Fruit fly (Drosophila melanogaster) whole organism, embryonic: ENCODE results near the gene e.
A peak's percentile ranks its signal among the peaks of the same experiment; 100 is the strongest.

ENCODE experiments used
- Adf1 ChIP-seq: fragments of 200-800 bp; sonication (Bioruptor generic); IDR thresholded peaks from 2 replicates; pipeline ENCODE4 v1.3.6; 2022; ENCODE audit warnings: missing biosample characterization, missing genetic modification characterization
- C15 ChIP-seq: fragments of 200-800 bp; sonication (Bioruptor generic); IDR thresholded peaks from 3 replicates; pipeline ENCODE4 v1.3.6; 2022; ENCODE audit warnings: missing biosample characterization, missing genetic modification characterization
- CG10565 ChIP-seq: fragments of 200-800 bp; sonication (Bioruptor generic); optimal IDR thresholded peaks from 3 replicates; lab custom pipeline; 2016; ENCODE audit warnings: missing biosample characterization, mild to moderate bottlenecking, missing genetic modification characterization
- CG11504 ChIP-seq: fragments of 200-800 bp; sonication (Bioruptor generic); optimal IDR thresholded peaks from 3 replicates; lab custom pipeline; 2019; ENCODE audit warnings: missing biosample characterization, mild to moderate bottlenecking, missing genetic modification characterization, moderate library complexity
- CG12299 ChIP-seq: fragments of 200-800 bp; sonication (Bioruptor generic); optimal IDR thresholded peaks from 2 replicates; lab custom pipeline; 2018; ENCODE audit warnings: missing biosample characterization, mild to moderate bottlenecking, missing genetic modification characterization
- CG12391 ChIP-seq: fragments of 200-800 bp; sonication (Bioruptor generic); optimal IDR thresholded peaks from 3 replicates; lab custom pipeline; 2018; ENCODE audit warnings: missing biosample characterization, mild to moderate bottlenecking, missing genetic modification characterization, moderate library complexity
- CG13894 ChIP-seq: fragments of 200-800 bp; sonication (Bioruptor generic); optimal IDR thresholded peaks from 3 replicates; lab custom pipeline; 2018; ENCODE audit warnings: missing biosample characterization, mild to moderate bottlenecking, missing genetic modification characterization, moderate library complexity
- CG15073 ChIP-seq: fragments of 200-800 bp; sonication (Bioruptor generic); optimal IDR thresholded peaks from 2 replicates; lab custom pipeline; 2016; ENCODE audit warnings: missing biosample characterization, missing genetic modification characterization
- CG15479 ChIP-seq: fragments of 200-800 bp; sonication (Bioruptor generic); optimal IDR thresholded peaks from 3 replicates; lab custom pipeline; 2019; ENCODE audit warnings: missing biosample characterization, mild to moderate bottlenecking, missing genetic modification characterization, moderate library complexity
- CG17359 ChIP-seq: fragments of 200-800 bp; sonication (Bioruptor generic); optimal IDR thresholded peaks from 3 replicates; lab custom pipeline; 2018; ENCODE audit warnings: missing biosample characterization, mild to moderate bottlenecking, missing genetic modification characterization, moderate library complexity
- CG17912 ChIP-seq: fragments of 200-800 bp; sonication (Bioruptor generic); optimal IDR thresholded peaks from 2 replicates; lab custom pipeline; 2018; ENCODE audit warnings: missing biosample characterization, mild to moderate bottlenecking, missing genetic modification characterization
- CG2120 ChIP-seq: fragments of 200-800 bp; sonication (Bioruptor generic); optimal IDR thresholded peaks from 3 replicates; lab custom pipeline; 2016; ENCODE audit warnings: missing biosample characterization, missing genetic modification characterization
- CG3163 ChIP-seq: fragments of 200-800 bp; sonication (Bioruptor generic); optimal IDR thresholded peaks from 3 replicates; lab custom pipeline; 2016; ENCODE audit warnings: missing biosample characterization, missing genetic modification characterization
- CG3281 ChIP-seq: fragments of 200-800 bp; sonication (Bioruptor generic); optimal IDR thresholded peaks from 3 replicates; lab custom pipeline; 2017; ENCODE audit warnings: missing biosample characterization, mild to moderate bottlenecking, missing genetic modification characterization
- CG34224 ChIP-seq: fragments of 200-800 bp; sonication (Bioruptor generic); IDR thresholded peaks from 3 replicates; pipeline ENCODE4 v1.3.6; 2022; ENCODE audit warnings: missing biosample characterization, missing genetic modification characterization; ENCODE audit not compliant: partially characterized antibody
- CG3726 ChIP-seq: fragments of 200-800 bp; sonication (Bioruptor generic); IDR thresholded peaks from 3 replicates; pipeline ENCODE4, ENCODE4 v1.3.6; 2022; ENCODE audit warnings: missing biosample characterization, missing genetic modification characterization
- CG3838 ChIP-seq: fragments of 200-800 bp; sonication (Bioruptor generic); optimal IDR thresholded peaks from 3 replicates; lab custom pipeline; 2016; ENCODE audit warnings: missing biosample characterization, missing genetic modification characterization
- CG4707 ChIP-seq: fragments of 200-800 bp; sonication (Bioruptor generic); optimal IDR thresholded peaks from 2 replicates; lab custom pipeline; 2018; ENCODE audit warnings: missing biosample characterization, mild to moderate bottlenecking, missing genetic modification characterization, moderate library complexity
- CG7963 ChIP-seq: fragments of 200-800 bp; sonication (Bioruptor generic); IDR thresholded peaks from 3 replicates; pipeline ENCODE4 v1.3.6; 2022; ENCODE audit warnings: missing biosample characterization, missing genetic modification characterization; ENCODE audit not compliant: partially characterized antibody
- CTCF ChIP-seq: fragments of 200-800 bp; sonication (Bioruptor generic); optimal IDR thresholded peaks from 2 replicates; lab custom pipeline; 2017; ENCODE audit warnings: missing biosample characterization, mild to moderate bottlenecking, missing genetic modification characterization, moderate library complexity
- E2f1 ChIP-seq: fragments of 200-800 bp; sonication (Bioruptor generic); IDR thresholded peaks from 2 replicates; pipeline ENCODE4 v1.3.6; 2022; ENCODE audit warnings: missing biosample characterization, missing genetic modification characterization
- E2f2 ChIP-seq: fragments of 200-800 bp; sonication (Bioruptor generic); IDR thresholded peaks from 2 replicates; pipeline ENCODE4 v1.3.6; 2022; ENCODE audit warnings: missing biosample characterization, missing genetic modification characterization
- HLHmδ ChIP-seq: fragments of 200-800 bp; sonication (Bioruptor generic); optimal IDR thresholded peaks from 2 replicates; lab custom pipeline; 2018; ENCODE audit warnings: missing biosample characterization, mild to moderate bottlenecking, missing genetic modification characterization, moderate library complexity
- Hey ChIP-seq: fragments of 200-800 bp; sonication (Bioruptor generic); optimal IDR thresholded peaks from 3 replicates; lab custom pipeline; 2018; ENCODE audit warnings: missing biosample characterization, mild to moderate bottlenecking, missing genetic modification characterization
- Meics ChIP-seq: fragments of 200-800 bp; sonication (Bioruptor generic); optimal IDR thresholded peaks from 2 replicates; lab custom pipeline; 2017; ENCODE audit warnings: missing biosample characterization, mild to moderate bottlenecking, missing genetic modification characterization
- Neu2 ChIP-seq: fragments of 200-800 bp; sonication (Bioruptor generic); optimal IDR thresholded peaks from 3 replicates; lab custom pipeline; 2016; ENCODE audit warnings: missing biosample characterization, missing genetic modification characterization, borderline replicate concordance
- Nf-YA ChIP-seq: fragments of 200-800 bp; sonication (Bioruptor generic); IDR thresholded peaks from 2 replicates; pipeline ENCODE4 v1.3.6; 2022; ENCODE audit warnings: missing biosample characterization, missing genetic modification characterization
- Spps ChIP-seq: fragments of 200-800 bp; sonication (Bioruptor generic); optimal IDR thresholded peaks from 2 replicates; lab custom pipeline; 2018; ENCODE audit warnings: missing biosample characterization, mild to moderate bottlenecking, missing genetic modification characterization
- Taf1 ChIP-seq: fragments of 200-800 bp; sonication (Bioruptor generic); IDR thresholded peaks from 2 replicates; pipeline ENCODE4 v1.3.6; 2022; ENCODE audit warnings: missing biosample characterization, missing genetic modification characterization
- Vsx1 ChIP-seq: fragments of 200-800 bp; sonication (Bioruptor generic); optimal IDR thresholded peaks from 2 replicates; lab custom pipeline; 2017; ENCODE audit warnings: missing biosample characterization, mild to moderate bottlenecking, missing genetic modification characterization, missing genetic modification reagents
- ap ChIP-seq: fragments of 200-800 bp; sonication (Bioruptor generic); IDR thresholded peaks from 2 replicates; pipeline ENCODE4 v1.3.6; 2022; ENCODE audit warnings: missing biosample characterization, missing genetic modification characterization
- ara ChIP-seq: fragments of 200-800 bp; sonication (Bioruptor generic); IDR thresholded peaks from 2 replicates; pipeline ENCODE4 v1.3.6; 2022; ENCODE audit warnings: missing biosample characterization, missing genetic modification characterization
- croc ChIP-seq: fragments of 200-800 bp; sonication (Bioruptor generic); conservative IDR thresholded peaks from 3 replicates; pipeline ENCODE4 v1.3.6; 2022; ENCODE audit warnings: missing biosample characterization, missing genetic modification characterization
- crol ChIP-seq: fragments of 200-800 bp; sonication (Bioruptor generic); IDR thresholded peaks from 2 replicates; pipeline ENCODE4 v1.3.6; 2022; ENCODE audit warnings: missing biosample characterization, missing genetic modification characterization
- dm ChIP-seq: fragments of 200-800 bp; sonication (Bioruptor generic); optimal IDR thresholded peaks from 3 replicates; lab custom pipeline; 2016; ENCODE audit warnings: missing biosample characterization, missing genetic modification characterization
- emc ChIP-seq: fragments of 200-800 bp; sonication (Bioruptor generic); optimal IDR thresholded peaks from 2 replicates; lab custom pipeline; 2016; ENCODE audit warnings: missing biosample characterization, missing genetic modification characterization
- eve ChIP-seq, 2 experiments: fragments of >200 bp; optimal IDR thresholded peaks; 2 replicates each; lab custom pipeline; 2017; ENCODE audit warnings: missing biosample characterization in 2 of 2, missing genetic modification characterization in 2 of 2
- eyg ChIP-seq: fragments of 200-800 bp; sonication (Bioruptor generic); optimal IDR thresholded peaks from 3 replicates; lab custom pipeline; 2016; ENCODE audit warnings: missing biosample characterization, missing genetic modification characterization
- ftz-f1 ChIP-seq: fragments of 200-800 bp; sonication (Bioruptor generic); optimal IDR thresholded peaks from 2 replicates; lab custom pipeline; 2016; ENCODE audit warnings: missing biosample characterization, missing genetic modification characterization
- ham ChIP-seq: fragments of 200-800 bp; sonication (Bioruptor generic); IDR thresholded peaks from 2 replicates; pipeline ENCODE4 v1.3.6; 2022; ENCODE audit warnings: missing biosample characterization, missing genetic modification characterization
- hbn ChIP-seq: fragments of 200-800 bp; sonication (Bioruptor generic); IDR thresholded peaks from 2 replicates; pipeline ENCODE4 v1.3.6; 2022; ENCODE audit warnings: missing biosample characterization, missing genetic modification characterization; ENCODE audit not compliant: partially characterized antibody
- her ChIP-seq: fragments of 200-800 bp; sonication (Bioruptor generic); optimal IDR thresholded peaks from 2 replicates; lab custom pipeline; 2016; ENCODE audit warnings: missing biosample characterization, missing genetic modification characterization
- jing ChIP-seq: fragments of 200-800 bp; sonication (Bioruptor generic); optimal IDR thresholded peaks from 2 replicates; lab custom pipeline; 2018; ENCODE audit warnings: missing biosample characterization, mild to moderate bottlenecking, missing genetic modification characterization
- jumu ChIP-seq: fragments of 200-800 bp; sonication (Bioruptor generic); optimal IDR thresholded peaks from 3 replicates; lab custom pipeline; 2016; ENCODE audit warnings: missing biosample characterization, missing genetic modification characterization
- luna ChIP-seq: fragments of 200-800 bp; sonication (Bioruptor generic); optimal IDR thresholded peaks from 2 replicates; lab custom pipeline; 2016; ENCODE audit warnings: missing biosample characterization, missing genetic modification characterization
- repo ChIP-seq: fragments of 200-800 bp; sonication (Bioruptor generic); optimal IDR thresholded peaks from 2 replicates; lab custom pipeline; 2016; ENCODE audit warnings: missing biosample characterization, missing genetic modification characterization
- row ChIP-seq: fragments of 200-800 bp; sonication (Bioruptor generic); IDR thresholded peaks from 3 replicates; pipeline ENCODE4 v1.3.6; 2022; ENCODE audit warnings: missing biosample characterization, missing genetic modification characterization
- sc ChIP-seq, 3 experiments: fragments of >200 bp in 2 of 3; fragments of 200-800 bp in 1 of 3; sonication (Bioruptor generic) in 1 of 3; optimal IDR thresholded peaks; 2 replicates in 2 of 3; 3 replicates in 1 of 3; lab custom pipeline; 2017; ENCODE audit warnings: mild to moderate bottlenecking in 1 of 3, missing biosample characterization in 1 of 3, missing genetic modification characterization in 1 of 3, missing genetic modification reagents in 1 of 3
- slp2 ChIP-seq: fragments of 200-800 bp; sonication (Bioruptor generic); optimal IDR thresholded peaks from 2 replicates; lab custom pipeline; 2016; ENCODE audit warnings: missing biosample characterization, missing genetic modification characterization
- stc ChIP-seq: fragments of 200-800 bp; sonication (Bioruptor generic); IDR thresholded peaks from 2 replicates; pipeline ENCODE4 v1.3.6; 2022; ENCODE audit warnings: missing biosample characterization, missing genetic modification characterization
- twi ChIP-seq: fragments of 200-800 bp; optimal IDR thresholded peaks from 2 replicates; lab custom pipeline; 2019; ENCODE audit warnings: missing biosample characterization, mild to moderate bottlenecking, missing genetic modification characterization, moderate library complexity
- wor ChIP-seq: fragments of 200-800 bp; sonication (Bioruptor generic); IDR thresholded peaks from 2 replicates; pipeline ENCODE4 v1.3.6; 2022; ENCODE audit warnings: missing biosample characterization, missing genetic modification characterization
- zfh1 ChIP-seq: fragments of 200-800 bp; sonication (Bioruptor generic); IDR thresholded peaks from 3 replicates; pipeline ENCODE4 v1.3.6; 2022; ENCODE audit warnings: missing biosample characterization, missing genetic modification characterization

The e gene

DNA sequence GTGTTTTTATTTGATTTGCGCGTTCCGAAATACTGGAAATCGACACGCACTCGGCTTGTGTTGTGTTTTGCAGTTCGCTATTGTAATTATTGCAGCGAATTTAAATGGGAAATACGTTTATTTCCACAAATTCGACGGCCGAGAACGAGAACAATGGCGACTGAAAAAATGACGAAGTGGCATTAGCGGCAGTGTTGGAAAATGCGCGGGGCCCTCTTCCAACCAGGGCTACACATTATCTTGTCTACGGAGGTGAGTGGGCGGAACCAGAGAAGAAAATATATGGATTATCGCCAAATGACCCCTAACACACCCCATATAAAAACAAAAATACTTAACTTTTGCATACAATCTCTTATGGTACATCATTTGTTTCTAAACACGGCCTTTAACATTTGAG, 31.9 kb upstream of the e start, which contains the start of gene Rab1 (continued):
- TF ChIP-seq CG3726 (no peak), Hey (no peak), croc (GFP tag; lab: Robert Waterston, UW) (no peak), CG34224 (no peak), ftz-f1 (peak; percentile 56), ap (GFP tag; lab: Robert Waterston, UW) (no peak), eve (GFP tag; optimal IDR thresholded peaks at IDR 0.05; lab: Kevin White, UChicago) (no peak), CG15073 (GFP tag; lab: Kevin White, UChicago) (no peak), CG2120 (GFP tag; lab: Kevin White, UChicago) (peak; percentile 65), eyg (GFP tag; lab: Kevin White, UChicago) (peak; percentile 6), twi (peak; percentile 9), her (GFP tag; lab: Kevin White, UChicago) (no peak), dm (peak; percentile 56), jing (no peak), CTCF (no peak), CG15479 (GFP tag; lab: Kevin White, UChicago) (no peak), Neu2 (GFP tag; lab: Kevin White, UChicago) (no peak), Taf1 (no peak), CG3163 (GFP tag; lab: Kevin White, UChicago) (no peak), Spps (no peak), emc (GFP tag; lab: Kevin White, UChicago) (no peak), CG7963 (no peak), stc (GFP tag; lab: Robert Waterston, UW) (no peak), hbn (GFP tag; lab: Robert Waterston, UW) (no peak), ham (GFP tag; lab: Robert Waterston, UW) (no peak), CG17359 (tag; lab: Kevin White, UChicago) (peak; percentile 22), crol (GFP tag; lab: Robert Waterston, UW) (no peak), sc (optimal IDR thresholded peaks at IDR 0.05; lab: Kevin White, UChicago) (no peak), sc (GFP tag; optimal IDR thresholded peaks at IDR 0.05; lab: Kevin White, UChicago) (no peak), CG10565 (no peak), CG11504 (tag; lab: Kevin White, UChicago) (no peak), wor (no peak), repo (GFP tag; lab: Kevin White, UChicago) (peak; percentile 1), luna (GFP tag; lab: Kevin White, UChicago) (no peak), Adf1 (no peak), jumu (peak; percentile 36), C15 (GFP tag; lab: Robert Waterston, UW) (no peak), Nf-YA (GFP tag; lab: Robert Waterston, UW) (no peak), CG13894 (tag; lab: Kevin White, UChicago) (peak; percentile 28), E2f2 (GFP tag; lab: Robert Waterston, UW) (no peak), HLHmδ (GFP tag; lab: Kevin White, UChicago) (peak; percentile 41), CG3281 (GFP tag; lab: Kevin White, UChicago) (peak; percentile 61), ara (GFP tag; lab: Robert Waterston, UW) (no peak), zfh1 (GFP tag; lab: Robert Waterston, UW) (no peak), Vsx1 (GFP tag; lab: Kevin White, UChicago) (no peak), CG12299 (tag; lab: Kevin White, UChicago) (peak; percentile 9), E2f1 (no peak), CG3838 (GFP tag; lab: Kevin White, UChicago) (no peak), CG4707 (GFP tag; lab: Kevin White, UChicago) (no peak), row (GFP tag; lab: Robert Waterston, UW) (peak; percentile 42; the same call in 1 of the 3 replicates), Meics (GFP tag; lab: Kevin White, UChicago) (peak; percentile 12), slp2 (peak; percentile 7), CG12391 (tag; lab: Kevin White, UChicago) (peak; percentile 17), CG17912 (GFP tag; lab: Kevin White, UChicago) (peak; percentile 24)
